Worm (Caenorhabditis elegans) whole organism, L3 larva: ENCODE data around the gene T16H12.13.

Source experiments
- aly-2 ChIP-seq: fragments of 150-350 bp; optimal IDR thresholded peaks from 2 replicates; lab custom pipeline; 2014; ENCODE audit warnings: missing biosample characterization, missing genetic modification characterization
- elt-1 ChIP-seq: fragments of 150-350 bp; optimal IDR thresholded peaks from 2 replicates; lab custom pipeline; 2014; ENCODE audit warnings: missing biosample characterization, missing genetic modification characterization
- elt-3 ChIP-seq, 3 experiments: fragments of 150-350 bp in 1 of 3; sonication (generic microtip) in 2 of 3; optimal IDR thresholded peaks; 2 replicates in 2 of 3; 4 replicates in 1 of 3; lab custom pipeline; 2014 to 2017; ENCODE audit warnings: missing biosample characterization in 3 of 3, missing genetic modification characterization in 3 of 3
- fkh-10 ChIP-seq: sonication (generic microtip); optimal IDR thresholded peaks from 2 replicates; lab custom pipeline; 2017; ENCODE audit warnings: missing biosample characterization, missing genetic modification reagents, missing genetic modification characterization
- nhr-12 ChIP-seq: fragments of 150-350 bp; optimal IDR thresholded peaks from 2 replicates; lab custom pipeline; 2014; ENCODE audit warnings: missing biosample characterization, missing genetic modification characterization
- nhr-237 ChIP-seq: fragments of 150-350 bp; optimal IDR thresholded peaks from 2 replicates; lab custom pipeline; 2014; ENCODE audit warnings: missing biosample characterization, missing genetic modification characterization
- pqm-1 ChIP-seq: fragments of 150-350 bp; optimal IDR thresholded peaks from 2 replicates; lab custom pipeline; 2017; ENCODE audit warnings: missing biosample characterization, missing genetic modification characterization, inconsistent platforms
- skn-1 ChIP-seq: fragments of 150-350 bp; optimal IDR thresholded peaks from 2 replicates; lab custom pipeline; 2014; ENCODE audit warnings: missing biosample characterization, missing genetic modification characterization
- unc-39 ChIP-seq: sonication (generic microtip); optimal IDR thresholded peaks from 4 replicates; lab custom pipeline; 2017; ENCODE audit warnings: missing biosample characterization, missing genetic modification characterization
- unc-62 ChIP-seq: fragments of 150-350 bp; sonication (generic microtip); optimal IDR thresholded peaks from 4 replicates; lab custom pipeline; 2014; ENCODE audit warnings: missing biosample characterization, missing genetic modification reagents, missing genetic modification characterization
- ztf-11 ChIP-seq: fragments of 150-350 bp; optimal IDR thresholded peaks from 2 replicates; lab custom pipeline; 2014; ENCODE audit warnings: missing biosample characterization, missing genetic modification characterization

ce11 chrIII:10114662-10115061 lies 29.5 kb downstream of the T16H12.13 start, which contains the start of the genes ZK1128.1 and mett-10:
- TF ChIP-seq ztf-11 (tag; lab: Kevin White, UChicago) (no peak), elt-1 (tag; lab: Kevin White, UChicago) (no peak), unc-39 (tag; lab: Kevin White, UChicago) (no peak), aly-2 (tag; lab: Kevin White, UChicago) (no peak), skn-1 (tag; lab: Kevin White, UChicago) (no peak), fkh-10 (GFP tag; lab: Kevin White, UChicago) (no peak), elt-3 (tag; optimal IDR thresholded peaks at IDR 0.05; lab: Kevin White, UChicago) (no peak), pqm-1 (tag; lab: Kevin White, UChicago) (no peak), unc-62 (GFP tag; lab: Kevin White, UChicago) (no peak), nhr-237 (tag; lab: Kevin White, UChicago) (no peak), nhr-12 (no peak)
